Worm (Caenorhabditis elegans) whole organism, young adult: ENCODE measurements around the gene grl-9.

ENCODE experiments used
- C06A6.2 ChIP-seq: fragments of 200-800 bp; sonication (Bioruptor generic); conservative IDR thresholded peaks from 2 replicates; pipeline ENCODE4 v1.3.6; 2022; ENCODE audit warnings: missing genetic modification characterization, missing compliant biosample characterization
- D2030.7 ChIP-seq: fragments of 200-800 bp; sonication (Bioruptor generic); IDR thresholded peaks from 2 replicates; pipeline ENCODE4 v1.3.6; 2022; ENCODE audit warnings: missing genetic modification reagents, missing genetic modification characterization, missing compliant biosample characterization
- F23B12.7 ChIP-seq: sonication (generic microtip); optimal IDR thresholded peaks from 2 replicates; lab custom pipeline; 2017; ENCODE audit warnings: missing genetic modification characterization, mild to moderate bottlenecking, missing compliant biosample characterization, antibody characterized with exemption, moderate library complexity; ENCODE audit not compliant: insufficient read depth
- F33H1.4 ChIP-seq: fragments of 200-800 bp; sonication (Bioruptor generic); IDR thresholded peaks from 2 replicates; pipeline ENCODE4 v1.3.6; 2022; ENCODE audit warnings: missing genetic modification reagents, missing genetic modification characterization, missing compliant biosample characterization
- F49E8.2 ChIP-seq: sonication (generic microtip); optimal IDR thresholded peaks from 3 replicates; lab custom pipeline; 2017; ENCODE audit warnings: missing genetic modification characterization, mild to moderate bottlenecking, missing compliant biosample characterization, antibody characterized with exemption, moderate library complexity; ENCODE audit not compliant: insufficient read depth
- K12H6.12 ChIP-seq: fragments of 200-800 bp; sonication (Bioruptor generic); optimal IDR thresholded peaks from 2 replicates; lab custom pipeline; 2018; ENCODE audit warnings: mild to moderate bottlenecking, missing genetic modification characterization, missing compliant biosample characterization
- Y53G8AR.9 ChIP-seq: fragments of 200-800 bp; sonication (Bioruptor generic); conservative IDR thresholded peaks from 2 replicates; pipeline ENCODE4 v1.3.6; 2022; ENCODE audit warnings: missing genetic modification reagents, missing genetic modification characterization, missing compliant biosample characterization
- Y56A3A.18 ChIP-seq: fragments of 200-800 bp; sonication (Bioruptor generic); IDR thresholded peaks from 2 replicates; pipeline ENCODE4 v1.3.6; 2022; ENCODE audit warnings: missing genetic modification reagents, missing genetic modification characterization, missing compliant biosample characterization
- Y95B8A.8 ChIP-seq: fragments of 200-800 bp; sonication (Bioruptor generic); IDR thresholded peaks from 2 replicates; pipeline ENCODE4 v1.3.6; 2022; ENCODE audit warnings: missing genetic modification reagents, missing genetic modification characterization, missing compliant biosample characterization
- akir-1 ChIP-seq: fragments of 200-800 bp; sonication (Bioruptor generic); optimal IDR thresholded peaks from 2 replicates; lab custom pipeline; 2018; ENCODE audit warnings: mild to moderate bottlenecking, missing genetic modification characterization, moderate library complexity, missing compliant biosample characterization
- ama-1 ChIP-seq, 3 experiments: fragments of 150-350 bp in 1 of 3; sonication (generic microtip) in 2 of 3; optimal IDR thresholded peaks; 2 replicates each; lab custom pipeline; 2014 to 2018; ENCODE audit warnings: missing biosample characterization in 2 of 3, missing genetic modification characterization in 2 of 3, missing genetic modification reagents in 2 of 3
- attf-5 ChIP-seq: fragments of 200-800 bp; sonication (Bioruptor generic); optimal IDR thresholded peaks from 2 replicates; lab custom pipeline; 2018; ENCODE audit warnings: mild to moderate bottlenecking, missing genetic modification characterization, missing compliant biosample characterization
- attf-6 ChIP-seq: fragments of 200-800 bp; sonication (Bioruptor generic); IDR thresholded peaks from 2 replicates; pipeline ENCODE4 v1.3.6; 2022; ENCODE audit warnings: missing genetic modification reagents, missing genetic modification characterization, missing compliant biosample characterization
- bed-1 ChIP-seq: fragments of 200-800 bp; sonication (Bioruptor generic); IDR thresholded peaks from 2 replicates; pipeline ENCODE4 v1.3.6; 2022; ENCODE audit warnings: missing genetic modification reagents, missing genetic modification characterization, missing compliant biosample characterization
- bed-2 ChIP-seq: fragments of 200-800 bp; sonication (Bioruptor generic); IDR thresholded peaks from 2 replicates; pipeline ENCODE4 v1.3.6; 2022; ENCODE audit warnings: missing genetic modification reagents, missing genetic modification characterization, missing compliant biosample characterization
- ceh-100 ChIP-seq: fragments of 200-800 bp; sonication (Bioruptor generic); IDR thresholded peaks from 2 replicates; pipeline ENCODE4 v1.3.6; 2022; ENCODE audit warnings: missing genetic modification reagents, missing genetic modification characterization, missing compliant biosample characterization
- dox-1 ChIP-seq: fragments of 200-800 bp; sonication (Bioruptor generic); IDR thresholded peaks from 2 replicates; pipeline ENCODE4 v1.3.6; 2022; ENCODE audit warnings: missing genetic modification reagents, missing genetic modification characterization, missing compliant biosample characterization
- dpff-1 ChIP-seq: sonication (generic microtip); optimal IDR thresholded peaks from 2 replicates; lab custom pipeline; 2017; ENCODE audit warnings: mild to moderate bottlenecking, missing genetic modification characterization, missing compliant biosample characterization
- dpl-1 ChIP-seq: fragments of 150-350 bp; optimal IDR thresholded peaks from 2 replicates; lab custom pipeline; 2014; ENCODE audit warnings: missing biosample characterization, missing genetic modification reagents, missing genetic modification characterization
- efl-1 ChIP-seq: fragments of 150-350 bp; optimal IDR thresholded peaks from 2 replicates; lab custom pipeline; 2014; ENCODE audit warnings: missing biosample characterization, missing genetic modification reagents, missing genetic modification characterization
- ekl-4 ChIP-seq: fragments of 200-800 bp; sonication (Bioruptor generic); IDR thresholded peaks from 2 replicates; pipeline ENCODE4 v1.3.6; 2022; ENCODE audit warnings: missing genetic modification reagents, missing genetic modification characterization, missing compliant biosample characterization
- ets-4 ChIP-seq: fragments of 200-800 bp; sonication (Bioruptor generic); optimal IDR thresholded peaks from 2 replicates; lab custom pipeline; 2018; ENCODE audit warnings: mild to moderate bottlenecking, missing genetic modification characterization, missing compliant biosample characterization
- fkh-3 ChIP-seq: sonication (generic microtip); optimal IDR thresholded peaks from 2 replicates; lab custom pipeline; 2016; ENCODE audit warnings: mild to moderate bottlenecking, missing genetic modification characterization, missing compliant biosample characterization
- hlh-12 ChIP-seq: sonication (generic microtip); optimal IDR thresholded peaks from 2 replicates; lab custom pipeline; 2016; ENCODE audit warnings: missing genetic modification characterization, missing compliant biosample characterization
- hmg-20 ChIP-seq: fragments of 200-800 bp; sonication (Bioruptor generic); IDR thresholded peaks from 2 replicates; pipeline ENCODE4 v1.3.6; 2022; ENCODE audit warnings: missing genetic modification reagents, missing genetic modification characterization, missing compliant biosample characterization
- let-607 ChIP-seq, 2 experiments: fragments of 200-800 bp in 1 of 2; sonication (Bioruptor generic) in 1 of 2; sonication (generic microtip) in 1 of 2; optimal IDR thresholded peaks; 2 replicates each; lab custom pipeline; 2016 to 2018; ENCODE audit warnings: mild to moderate bottlenecking in 2 of 2, missing compliant biosample characterization in 2 of 2, missing genetic modification characterization in 2 of 2, moderate library complexity in 2 of 2, missing genotype in 1 of 2
- lin-40 ChIP-seq: sonication (generic microtip); optimal IDR thresholded peaks from 2 replicates; lab custom pipeline; 2016; ENCODE audit warnings: missing genetic modification characterization, mild to moderate bottlenecking, missing compliant biosample characterization, missing genotype, missing genetic modification reagents
- lin-54 ChIP-seq: fragments of 200-800 bp; sonication (Bioruptor generic); optimal IDR thresholded peaks from 2 replicates; lab custom pipeline; 2018; ENCODE audit warnings: mild to moderate bottlenecking, missing genetic modification characterization, missing compliant biosample characterization
- lsl-1 ChIP-seq: fragments of 200-800 bp; sonication (Bioruptor generic); optimal IDR thresholded peaks from 2 replicates; lab custom pipeline; 2018; ENCODE audit warnings: mild to moderate bottlenecking, missing genetic modification characterization, moderate library complexity, missing compliant biosample characterization
- madf-6 ChIP-seq: fragments of 200-800 bp; sonication (Bioruptor generic); IDR thresholded peaks from 2 replicates; pipeline ENCODE4 v1.3.6; 2022; ENCODE audit warnings: missing genetic modification reagents, missing genetic modification characterization, missing compliant biosample characterization
- madf-8 ChIP-seq: fragments of 200-800 bp; sonication (Bioruptor generic); conservative IDR thresholded peaks from 2 replicates; pipeline ENCODE4 v1.3.6; 2022; ENCODE audit warnings: missing genetic modification reagents, missing genetic modification characterization, missing compliant biosample characterization
- nfya-1 ChIP-seq: sonication (generic microtip); optimal IDR thresholded peaks from 2 replicates; lab custom pipeline; 2017; ENCODE audit warnings: antibody characterized with exemption, missing compliant biosample characterization, missing genetic modification characterization, borderline replicate concordance; ENCODE audit not compliant: insufficient read depth
- nfyb-1 ChIP-seq: fragments of 200-800 bp; sonication (Bioruptor generic); IDR thresholded peaks from 2 replicates; pipeline ENCODE4 v1.3.6; 2022; ENCODE audit warnings: missing genetic modification reagents, missing genetic modification characterization, missing compliant biosample characterization
- rcor-1 ChIP-seq: fragments of 200-800 bp; sonication (Bioruptor generic); IDR thresholded peaks from 2 replicates; pipeline ENCODE4 v1.3.6; 2022; ENCODE audit warnings: missing genetic modification reagents, missing genetic modification characterization, missing compliant biosample characterization
- repo-1 ChIP-seq: sonication (generic microtip); optimal IDR thresholded peaks from 2 replicates; lab custom pipeline; 2017; ENCODE audit warnings: mild to moderate bottlenecking, missing genetic modification characterization, missing compliant biosample characterization
- snpc-1.3 ChIP-seq: sonication (generic microtip); optimal IDR thresholded peaks from 2 replicates; lab custom pipeline; 2017; ENCODE audit warnings: missing genetic modification characterization, mild to moderate bottlenecking, missing compliant biosample characterization, antibody characterized with exemption, moderate library complexity, missing genotype, missing genetic modification reagents; ENCODE audit not compliant: insufficient read depth
- snpc-3.4 ChIP-seq: sonication (generic microtip); optimal IDR thresholded peaks from 2 replicates; lab custom pipeline; 2017; ENCODE audit warnings: missing genetic modification characterization, mild to moderate bottlenecking, missing compliant biosample characterization, antibody characterized with exemption, moderate library complexity, missing genotype, missing genetic modification reagents
- unc-62 ChIP-seq: fragments of 150-350 bp; optimal IDR thresholded peaks from 2 replicates; lab custom pipeline; 2014; ENCODE audit warnings: missing biosample characterization, missing genetic modification reagents, missing genetic modification characterization
- xnd-1 ChIP-seq: sonication (generic microtip); optimal IDR thresholded peaks from 2 replicates; lab custom pipeline; 2016; ENCODE audit warnings: missing genotype, missing genetic modification reagents, missing genetic modification characterization, missing compliant biosample characterization
- zim-3 ChIP-seq: sonication (generic microtip); optimal IDR thresholded peaks from 2 replicates; lab custom pipeline; 2017; ENCODE audit warnings: mild to moderate bottlenecking, missing genetic modification characterization, moderate library complexity, missing compliant biosample characterization
- ztf-18 ChIP-seq: sonication (generic microtip); optimal IDR thresholded peaks from 2 replicates; lab custom pipeline; 2016; ENCODE audit warnings: missing genotype, mild to moderate bottlenecking, missing genetic modification characterization, missing compliant biosample characterization
- ztf-22 ChIP-seq: fragments of 200-800 bp; sonication (Bioruptor generic); optimal IDR thresholded peaks from 2 replicates; lab custom pipeline; 2018; ENCODE audit warnings: mild to moderate bottlenecking, missing genetic modification characterization, moderate library complexity, missing compliant biosample characterization
- ztf-26 ChIP-seq: sonication (generic microtip); optimal IDR thresholded peaks from 2 replicates; lab custom pipeline; 2017; ENCODE audit warnings: missing genetic modification characterization, missing compliant biosample characterization

Gene grl-9

DNA sequence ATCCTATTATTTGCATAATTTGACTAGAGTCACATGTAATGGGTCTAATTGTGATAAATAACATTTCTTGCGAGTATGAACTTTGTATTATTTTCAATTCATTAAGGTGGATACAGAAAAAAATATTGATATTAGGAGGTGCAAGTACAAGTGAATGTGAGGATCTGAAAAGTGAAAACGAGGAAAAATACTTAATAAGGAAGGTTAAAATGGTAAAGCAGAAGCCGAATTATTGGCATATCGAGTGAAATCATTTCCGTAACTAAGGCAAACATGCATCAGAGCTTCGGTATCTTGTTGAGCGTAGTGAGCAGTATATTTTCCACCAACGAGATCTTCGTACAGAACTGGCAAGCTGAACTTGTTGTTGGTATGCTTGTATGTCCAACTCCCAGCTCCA is 27.0 kb downstream of the grl-9 start (continued):
- TF ChIP-seq hmg-20 (GFP tag; lab: Robert Waterston, UW) (no peak), nfyb-1 (GFP tag; lab: Robert Waterston, UW) (no peak), unc-62 (GFP tag; lab: Kevin White, UChicago) (no peak), ama-1 (optimal IDR thresholded peaks at IDR 0.05; lab: Kevin White, UChicago) (no peak), ama-1 (GFP tag; optimal IDR thresholded peaks at IDR 0.05; lab: Kevin White, UChicago) (no peak)

DNA sequence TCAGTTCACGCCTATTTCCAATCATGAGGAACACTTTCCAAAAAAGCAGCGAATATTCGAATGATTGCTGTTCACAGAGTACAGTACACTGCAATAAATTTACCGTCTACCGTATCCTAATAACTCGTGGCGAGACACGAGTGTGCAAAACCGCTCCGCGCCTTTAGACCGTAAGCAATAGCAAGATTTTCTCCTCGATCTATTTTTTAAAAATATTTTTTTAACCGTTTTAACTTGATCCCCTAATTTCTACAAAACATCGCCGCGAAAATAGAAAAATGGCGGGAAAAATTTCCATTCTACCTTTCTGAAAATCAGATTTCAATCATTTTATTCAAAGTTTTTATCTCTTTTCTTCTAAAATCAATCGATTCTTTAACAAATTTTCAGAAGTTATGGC is 28.8 kb downstream of the grl-9 start, which contains the start of gene era-1:
TSS of gene era-1 (plus strand) at position 366 of the 400 bp plus-strand sequence.
- TF ChIP-seq attf-6 (GFP tag; lab: Robert Waterston, UW): no peak
- TF ChIP-seq rcor-1: 0 out of 2 replicates have a peak, but pooled peaks have one; percentile 8
- peak; percentile 27 for TF ChIP-seq snpc-3.4 (tag; lab: Kevin White, UChicago)
- peak; percentile 67 for TF ChIP-seq madf-8 (GFP tag; lab: Robert Waterston, UW)
- TF ChIP-seq bed-1 (GFP tag; lab: Robert Waterston, UW): no peak
- no peak for TF ChIP-seq lin-40 (tag; lab: Kevin White, UChicago)
- peak; percentile 92 for TF ChIP-seq lsl-1 (GFP tag; lab: Kevin White, UChicago)
- TF ChIP-seq snpc-1.3 (tag; lab: Kevin White, UChicago): peak; percentile 12
- peak; percentile 83 for TF ChIP-seq xnd-1 (tag; lab: Kevin White, UChicago)
- TF ChIP-seq dpl-1 (GFP tag; lab: Kevin White, UChicago): peak; percentile 61
- TF ChIP-seq K12H6.12 (tag; lab: Kevin White, UChicago): no peak
- 0 out of 2 replicates have a peak, but pooled peaks have one; percentile 21 for TF ChIP-seq dox-1 (GFP tag; lab: Robert Waterston, UW)
- peak; percentile 10 for TF ChIP-seq lin-54 (GFP tag; lab: Kevin White, UChicago)
- no peak for TF ChIP-seq bed-2
- TF ChIP-seq F33H1.4: peak; percentile 82
- peak; percentile 90 for TF ChIP-seq madf-6 (GFP tag; lab: Robert Waterston, UW)
- TF ChIP-seq D2030.7 (GFP tag; lab: Robert Waterston, UW): 0 out of 2 replicates have a peak, but pooled peaks have one; percentile 35
- TF ChIP-seq fkh-3 (tag; lab: Kevin White, UChicago): no peak
- TF ChIP-seq efl-1: peak; percentile 77
- TF ChIP-seq, all 124 proteins: peak for 13

DNA sequence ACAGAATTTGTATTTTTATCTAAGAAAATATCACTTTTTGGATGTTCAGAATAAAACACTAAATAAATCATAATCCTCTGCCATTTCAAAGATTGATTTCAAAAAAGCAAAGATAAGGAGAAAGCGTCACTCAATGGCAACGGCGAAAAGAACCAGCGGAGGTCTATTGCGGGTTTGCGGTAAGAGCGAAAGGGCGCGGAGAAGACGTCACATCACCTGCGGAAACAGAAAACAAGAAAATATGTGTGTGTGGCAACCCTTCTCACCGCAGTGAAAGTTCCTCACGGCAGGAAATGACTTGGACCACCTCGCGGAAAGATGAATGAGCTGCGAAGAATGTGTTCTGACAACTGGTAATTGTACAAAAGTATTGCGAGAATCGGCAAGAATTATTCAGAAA is 31.7 kb downstream of the grl-9 start:
- TF ChIP-seq Y53G8AR.9 (no peak), ztf-18 (tag; lab: Kevin White, UChicago) (no peak), nfya-1 (no peak), akir-1 (GFP tag; lab: Kevin White, UChicago) (no peak), attf-5 (GFP tag; lab: Kevin White, UChicago) (no peak), ztf-26 (no peak), D2030.7 (GFP tag; lab: Robert Waterston, UW) (no peak), let-607 (tag; optimal IDR thresholded peaks at IDR 0.05; lab: Kevin White, UChicago) (no peak), hmg-20 (GFP tag; lab: Robert Waterston, UW) (no peak), nfyb-1 (GFP tag; lab: Robert Waterston, UW) (no peak), repo-1 (no peak), ztf-22 (no peak)

DNA sequence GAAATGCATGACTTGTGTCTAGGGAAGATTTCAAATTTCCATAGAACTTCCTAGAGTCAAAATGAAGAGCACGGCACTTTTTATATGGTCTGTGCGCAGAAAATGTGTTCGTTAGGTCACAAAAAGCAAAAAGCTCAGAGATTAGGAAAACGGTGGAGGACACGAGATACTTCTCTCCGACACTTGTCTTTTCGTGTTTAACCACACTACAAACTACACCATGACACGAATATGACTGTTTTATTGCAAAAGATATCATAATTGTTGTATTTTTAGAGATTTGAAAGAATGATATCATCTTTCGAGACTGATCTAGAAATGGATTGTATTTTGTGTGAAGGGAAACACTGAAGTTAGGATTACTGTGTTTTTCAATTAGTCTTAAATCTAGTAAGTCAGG is 32.5 kb downstream of the grl-9 start:
- TF ChIP-seq zim-3 (tag; lab: Kevin White, UChicago): no peak
- no peak for TF ChIP-seq F49E8.2 (tag; lab: Kevin White, UChicago)
- no peak for TF ChIP-seq C06A6.2 (GFP tag; lab: Robert Waterston, UW)
- no peak for TF ChIP-seq ekl-4 (GFP tag; lab: Robert Waterston, UW)
- no peak for TF ChIP-seq Y95B8A.8 (GFP tag; lab: Robert Waterston, UW)
- no peak for TF ChIP-seq F23B12.7 (tag; lab: Kevin White, UChicago)
- TF ChIP-seq ets-4: no peak
- TF ChIP-seq Y56A3A.18 (GFP tag; lab: Robert Waterston, UW): no peak
- no peak for TF ChIP-seq ceh-100
- no peak for TF ChIP-seq repo-1
- TF ChIP-seq hlh-12 (tag; lab: Kevin White, UChicago): no peak
- TF ChIP-seq dpff-1 (tag; lab: Kevin White, UChicago): no peak
